Worm (Caenorhabditis elegans) whole organism, midembryonic: ENCODE measurements around the gene vig-1.

Source experiments
- T22C8.4 ChIP-seq: fragments of 200-800 bp; sonication (Bioruptor generic); IDR thresholded peaks from 2 replicates; pipeline ENCODE4 v1.3.6; 2022; ENCODE audit warnings: missing genetic modification characterization, missing compliant biosample characterization
- cog-1 ChIP-seq: sonication (generic microtip); optimal IDR thresholded peaks from 2 replicates; lab custom pipeline; 2016; ENCODE audit warnings: missing genetic modification characterization, missing compliant biosample characterization
- flt-1 ChIP-seq: fragments of 200-800 bp; sonication (Bioruptor generic); IDR thresholded peaks from 2 replicates; pipeline ENCODE4 v1.3.6; 2022; ENCODE audit warnings: missing genetic modification characterization, missing compliant biosample characterization
- klf-2 ChIP-seq: fragments of 200-800 bp; sonication (Bioruptor generic); conservative IDR thresholded peaks from 2 replicates; pipeline ENCODE4 v1.3.6; 2022; ENCODE audit warnings: missing genetic modification reagents, missing genetic modification characterization, missing compliant biosample characterization
- med-1 ChIP-seq: sonication (generic microtip); optimal IDR thresholded peaks from 2 replicates; lab custom pipeline; 2017; ENCODE audit warnings: missing genetic modification characterization, mild to moderate bottlenecking, missing compliant biosample characterization, antibody characterized with exemption, missing genetic modification reagents; ENCODE audit not compliant: insufficient read depth
- ref-1 ChIP-seq: fragments of 200-800 bp; sonication (Bioruptor generic); conservative IDR thresholded peaks from 2 replicates; pipeline ENCODE4 v1.3.6; 2022; ENCODE audit warnings: missing genetic modification reagents, missing genetic modification characterization, missing compliant biosample characterization
- tab-1 ChIP-seq: fragments of 200-800 bp; sonication (Bioruptor generic); IDR thresholded peaks from 2 replicates; pipeline ENCODE4 v1.3.6; 2022; ENCODE audit warnings: missing genetic modification characterization, missing compliant biosample characterization
- ztf-23 ChIP-seq: fragments of 200-800 bp; sonication (Bioruptor generic); IDR thresholded peaks from 2 replicates; pipeline ENCODE4 v1.3.6; 2022; ENCODE audit warnings: missing genetic modification reagents, missing genetic modification characterization, missing compliant biosample characterization
- ztf-29 ChIP-seq: fragments of 200-800 bp; sonication (Bioruptor generic); IDR thresholded peaks from 2 replicates; pipeline ENCODE4 v1.3.6; 2022; ENCODE audit warnings: missing genetic modification reagents, missing genetic modification characterization, missing compliant biosample characterization

DNA sequence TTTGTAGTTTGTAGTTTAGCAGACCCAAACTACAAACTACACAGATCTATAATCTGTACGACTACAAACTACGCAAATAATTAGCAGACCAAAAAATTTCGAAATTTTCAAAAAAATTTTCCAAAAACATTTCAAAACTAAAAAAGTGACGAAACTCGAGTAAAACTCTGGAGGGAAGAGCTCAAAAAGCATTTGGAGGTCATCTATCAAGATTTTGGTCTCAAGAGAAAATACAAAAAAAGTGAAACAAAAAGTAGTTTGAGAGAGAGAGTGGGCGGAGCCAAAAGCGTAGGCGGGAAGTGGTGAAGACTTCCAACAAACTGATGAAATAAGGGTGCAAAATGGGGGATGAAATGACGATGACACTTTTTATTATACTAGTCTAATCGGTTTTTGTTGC, 39.4 kb downstream of the vig-1 start:
- TF ChIP-seq flt-1 (GFP tag; lab: Robert Waterston, UW): no peak
- no peak for TF ChIP-seq klf-2 (GFP tag; lab: Robert Waterston, UW)
- TF ChIP-seq med-1 (GFP tag; lab: Kevin White, UChicago): no peak
- no peak for TF ChIP-seq ztf-23 (GFP tag; lab: Robert Waterston, UW)
- no peak for TF ChIP-seq ref-1 (GFP tag; lab: Robert Waterston, UW)
- no peak for TF ChIP-seq ztf-29 (GFP tag; lab: Robert Waterston, UW)
- TF ChIP-seq tab-1 (GFP tag; lab: Robert Waterston, UW): no peak
- TF ChIP-seq T22C8.4 (GFP tag; lab: Robert Waterston, UW): no peak
- no peak for TF ChIP-seq cog-1 (tag; lab: Kevin White, UChicago)
